Fruit fly (Drosophila melanogaster): ENCODE results near the gene GCS1.

The GCS1 gene

dm6 chrX:11338973-11339867, 8.6 kb downstream of the GCS1 start (continued):
- no peak for TF ChIP-seq CG15269 (tag; optimal IDR thresholded peaks at IDR 0.05)
- peak; percentile 85 for TF ChIP-seq HmgD (GFP tag; optimal IDR thresholded peaks at IDR 0.05)
- TF ChIP-seq Ptx1 (GFP tag; IDR thresholded peaks at IDR 0.05): peak; percentile 46; the same call in 1 of the 2 replicates
- peak; percentile 52; the same call in 1 of the 2 replicates for TF ChIP-seq CG4360 (GFP tag; IDR thresholded peaks at IDR 0.05)
- peak; percentile 58 for TF ChIP-seq CG13624 (GFP tag; optimal IDR thresholded peaks at IDR 0.05)
- peak; percentile 35 for TF ChIP-seq ssp (GFP tag; IDR thresholded peaks at IDR 0.05)
- no peak for TF ChIP-seq run (tag; optimal IDR thresholded peaks at IDR 0.05)
- peak; percentile 93 for TF ChIP-seq knrl (GFP tag; IDR thresholded peaks at IDR 0.05; ENCODE audit: partially characterized antibody)
- TF ChIP-seq sens-2 (GFP tag; IDR thresholded peaks at IDR 0.05): no peak
- peak; percentile 66 for TF ChIP-seq HmgZ (tag; optimal IDR thresholded peaks at IDR 0.05)
- no peak for TF ChIP-seq CG17802 (tag; optimal IDR thresholded peaks at IDR 0.05)
- no peak for TF ChIP-seq CG9437 (GFP tag; optimal IDR thresholded peaks at IDR 0.05)
- peak; percentile 91 for TF ChIP-seq Scr (GFP tag; IDR thresholded peaks at IDR 0.05; ENCODE audit: partially characterized antibody)
- TF ChIP-seq Sry-β (GFP tag; optimal IDR thresholded peaks at IDR 0.05): peak; percentile 94
- peak; percentile 76 for TF ChIP-seq Antp (GFP tag; optimal IDR thresholded peaks at IDR 0.05)
- TF ChIP-seq HHEX (GFP tag; optimal IDR thresholded peaks at IDR 0.05): peak; percentile 17
- TF ChIP-seq ato (GFP tag; IDR thresholded peaks at IDR 0.05; ENCODE audit: partially characterized antibody): peak; percentile 61
- no peak for TF ChIP-seq CG2202 (tag; optimal IDR thresholded peaks at IDR 0.05)
- TF ChIP-seq esg (GFP tag; conservative IDR thresholded peaks at IDR 0.05): peak; percentile 27; the same call in 1 of the 2 replicates
- TF ChIP-seq CG1529 (GFP tag; optimal IDR thresholded peaks at IDR 0.05): no peak
- peak; percentile 17 for TF ChIP-seq CG15696 (tag; optimal IDR thresholded peaks at IDR 0.05)
- TF ChIP-seq Hand (GFP tag; optimal IDR thresholded peaks at IDR 0.05): no peak
- no peak for TF ChIP-seq CG12219 (GFP tag; optimal IDR thresholded peaks at IDR 0.05)
- peak; percentile 23 for TF ChIP-seq da (GFP tag; optimal IDR thresholded peaks at IDR 0.05)
- TF ChIP-seq CG16779 (GFP tag; IDR thresholded peaks at IDR 0.05): no peak
- TF ChIP-seq tx (GFP tag; optimal IDR thresholded peaks at IDR 0.05): peak; percentile 48
- TF ChIP-seq corto (GFP tag; optimal IDR thresholded peaks at IDR 0.05): no peak
- no peak for TF ChIP-seq Nf-YB (GFP tag; optimal IDR thresholded peaks at IDR 0.05)
- TF ChIP-seq CG13287 (GFP tag; IDR thresholded peaks at IDR 0.05; ENCODE audit: partially characterized antibody): peak; percentile 88
- no peak for TF ChIP-seq ac (GFP tag; optimal IDR thresholded peaks at IDR 0.05)
- peak; percentile 88 for TF ChIP-seq inv (GFP tag; IDR thresholded peaks at IDR 0.05; ENCODE audit: partially characterized antibody)
- TF ChIP-seq B-H2 (GFP tag; optimal IDR thresholded peaks at IDR 0.05): peak; percentile 65
- TF ChIP-seq CG31365 (tag; optimal IDR thresholded peaks at IDR 0.05): no peak
- peak; percentile 71 for TF ChIP-seq CG17186 (GFP tag; optimal IDR thresholded peaks at IDR 0.05)
- peak; percentile 91 for TF ChIP-seq pzg (GFP tag; optimal IDR thresholded peaks at IDR 0.05)
- no peak for TF ChIP-seq Jarid2 (GFP tag; optimal IDR thresholded peaks at IDR 0.05)
- TF ChIP-seq CG3163 (GFP tag; optimal IDR thresholded peaks at IDR 0.05): peak; percentile 42
- peak; percentile 4 for TF ChIP-seq tio (GFP tag; optimal IDR thresholded peaks at IDR 0.05)
- TF ChIP-seq CG11456 (GFP tag; IDR thresholded peaks at IDR 0.05): 0 out of 3 replicates have a peak, but pooled peaks have one; percentile 54
- no peak for TF ChIP-seq TFAM (GFP tag; optimal IDR thresholded peaks at IDR 0.05)
- no peak for TF ChIP-seq CG11723 (GFP tag; optimal IDR thresholded peaks at IDR 0.05)
- peak; percentile 35; the same call in 1 of the 3 replicates for TF ChIP-seq CG17361 (GFP tag; IDR thresholded peaks at IDR 0.05)
- TF ChIP-seq emc (GFP tag; optimal IDR thresholded peaks at IDR 0.05): no peak
- TF ChIP-seq CG8944 (GFP tag; optimal IDR thresholded peaks at IDR 0.05): peak; percentile 66
- TF ChIP-seq sd (tag; optimal IDR thresholded peaks at IDR 0.05): peak; percentile 87
- TF ChIP-seq salm (tag; optimal IDR thresholded peaks at IDR 0.05): no peak
- no peak for TF ChIP-seq yki (optimal IDR thresholded peaks at IDR 0.05)
- TF ChIP-seq CG30020 (tag; optimal IDR thresholded peaks at IDR 0.05): peak; percentile 58
